Fruit fly (Drosophila melanogaster): ENCODE data around the gene CG3528.

The CG3528 gene

DNA sequence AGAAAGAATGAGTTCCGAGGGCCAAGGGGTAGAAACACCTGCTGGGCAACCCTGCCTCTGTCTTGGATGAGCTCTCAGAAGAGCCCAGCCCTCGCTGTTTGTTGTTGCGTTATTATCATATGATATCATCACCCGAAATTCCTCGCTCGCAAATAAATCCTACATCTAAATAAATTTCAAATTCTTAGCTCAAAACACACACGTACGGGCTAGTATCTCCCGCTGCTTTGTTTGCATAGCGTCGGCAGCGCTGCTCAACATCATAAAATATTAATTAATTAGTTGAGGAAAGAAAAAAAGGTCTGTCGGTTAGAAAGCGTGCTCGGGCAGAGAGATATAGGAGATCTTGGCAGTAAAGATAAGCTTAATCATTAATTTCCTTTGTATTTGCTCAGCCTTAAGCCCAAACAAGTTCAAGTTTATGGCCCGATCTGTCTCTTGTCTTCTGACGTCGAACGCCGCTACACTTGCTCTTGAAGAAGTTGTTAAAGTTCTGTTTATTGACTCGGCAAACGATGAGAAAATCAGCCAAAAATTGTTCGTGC lies 43.9 kb downstream of the CG3528 start (continued):
- TF ChIP-seq CG9932 (GFP tag; IDR thresholded peaks at IDR 0.05) (0 out of 2 replicates have a peak, but pooled peaks have one; percentile 9), Awh (GFP tag; IDR thresholded peaks at IDR 0.05) (peak; percentile 61; the same call in 1 of the 2 replicates), sima (GFP tag; optimal IDR thresholded peaks at IDR 0.05) (no peak), abd-A (tag; optimal IDR thresholded peaks at IDR 0.05) (peak; percentile 65)

DNA sequence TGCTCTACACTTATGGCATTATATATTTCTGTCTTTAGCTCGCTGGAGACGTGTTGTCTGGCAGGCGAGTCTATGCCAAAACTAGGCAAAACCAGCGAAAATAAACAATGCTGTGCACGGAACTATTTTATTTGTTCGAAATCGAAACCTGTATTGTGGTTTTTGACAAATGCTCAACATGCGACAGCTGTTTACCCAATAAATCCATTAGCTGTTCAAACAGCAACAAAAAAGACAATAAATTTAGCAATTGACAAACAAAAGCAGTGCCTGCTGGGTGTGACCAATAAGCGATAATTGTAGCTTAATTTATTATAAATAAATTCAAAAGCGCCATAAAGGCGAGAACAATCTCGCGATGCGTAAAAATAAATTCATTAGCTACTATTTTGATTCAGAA lies 45.1 kb downstream of the CG3528 start:
- TF ChIP-seq CG3995 (GFP tag; optimal IDR thresholded peaks at IDR 0.05) (no peak), CG12659 (GFP tag; optimal IDR thresholded peaks at IDR 0.05) (no peak), HLH3B (GFP tag; IDR thresholded peaks at IDR 0.05) (no peak), Side (GFP tag; optimal IDR thresholded peaks at IDR 0.05) (no peak), pita (GFP tag; optimal IDR thresholded peaks at IDR 0.05) (no peak), jumu (GFP tag; optimal IDR thresholded peaks at IDR 0.05) (no peak), CHES-1-like (GFP tag; optimal IDR thresholded peaks at IDR 0.05) (no peak), Lim3 (GFP tag; IDR thresholded peaks at IDR 0.05) (no peak), corto (GFP tag; optimal IDR thresholded peaks at IDR 0.05) (no peak), CG1603 (tag; optimal IDR thresholded peaks at IDR 0.05) (no peak), ab (GFP tag; optimal IDR thresholded peaks at IDR 0.05) (no peak), CG11085 (GFP tag; IDR thresholded peaks at IDR 0.05) (no peak), CG11504 (tag; optimal IDR thresholded peaks at IDR 0.05) (no peak), CG10147 (GFP tag; optimal IDR thresholded peaks at IDR 0.05) (no peak), gfzf (GFP tag; optimal IDR thresholded peaks at IDR 0.05) (no peak), CG13296 (GFP tag; optimal IDR thresholded peaks at IDR 0.05) (peak; percentile 13), CG18476 (GFP tag; optimal IDR thresholded peaks at IDR 0.05) (no peak), Atf-2 (GFP tag; optimal IDR thresholded peaks at IDR 0.05) (no peak), tgo (GFP tag; IDR thresholded peaks at IDR 0.05) (no peak), fd96Cb (tag; optimal IDR thresholded peaks at IDR 0.05) (no peak), lov (optimal IDR thresholded peaks at IDR 0.05) (no peak), lov (GFP tag; IDR thresholded peaks at IDR 0.05) (no peak), CG31388 (GFP tag; optimal IDR thresholded peaks at IDR 0.05) (no peak), ci (GFP tag; IDR thresholded peaks at IDR 0.05) (no peak), Usf (GFP tag; optimal IDR thresholded peaks at IDR 0.05) (no peak), CG7556 (GFP tag; optimal IDR thresholded peaks at IDR 0.05) (no peak), caup (GFP tag; optimal IDR thresholded peaks at IDR 0.05; ENCODE audit: severe bottlenecking) (peak; percentile 34), Dll (GFP tag; IDR thresholded peaks at IDR 0.05; ENCODE audit: partially characterized antibody) (no peak), seq (GFP tag; IDR thresholded peaks at IDR 0.05) (no peak), CG14860 (GFP tag; IDR thresholded peaks at IDR 0.05; ENCODE audit: partially characterized antibody) (no peak), CG6791 (GFP tag; IDR thresholded peaks at IDR 0.05; ENCODE audit: partially characterized antibody) (no peak), CG3281 (GFP tag; optimal IDR thresholded peaks at IDR 0.05) (peak; percentile 21), repo (GFP tag; optimal IDR thresholded peaks at IDR 0.05) (no peak), sd (tag; optimal IDR thresholded peaks at IDR 0.05) (peak; percentile 31), CG14014 (GFP tag; IDR thresholded peaks at IDR 0.05) (peak; percentile 57; the same call in 1 of the 2 replicates), Atf3 (GFP tag; optimal IDR thresholded peaks at IDR 0.05) (no peak), ase (GFP tag; IDR thresholded peaks at IDR 0.05) (no peak; the same call in 2 of the 3 replicates), CG2120 (GFP tag; optimal IDR thresholded peaks at IDR 0.05) (peak; percentile 29), CG15514 (GFP tag; optimal IDR thresholded peaks at IDR 0.05) (no peak), Rfx (GFP tag; IDR thresholded peaks at IDR 0.05) (peak; percentile 57), cato (GFP tag; optimal IDR thresholded peaks at IDR 0.05; ENCODE audit: borderline replicate concordance) (no peak), CG17361 (GFP tag; IDR thresholded peaks at IDR 0.05) (no peak), HLH4C (GFP tag; IDR thresholded peaks at IDR 0.05; ENCODE audit: partially characterized antibody) (no peak), CG2129 (GFP tag; IDR thresholded peaks at IDR 0.05; ENCODE audit: partially characterized antibody) (no peak), CG14441 (GFP tag; IDR thresholded peaks at IDR 0.05) (no peak; the same call in 1 of the 2 replicates)

Measured in whole organism, embryonic.